Worm (Caenorhabditis elegans) whole organism, young adult: ENCODE measurements around the gene F37C12.14.
A peak's percentile ranks its signal among the peaks of the same experiment; 100 is the strongest.

Experiments used
- B0035.1 ChIP-seq: sonication (generic microtip); optimal IDR thresholded peaks from 2 replicates; lab custom pipeline; 2016; ENCODE audit warnings: missing genetic modification characterization, mild to moderate bottlenecking, missing compliant biosample characterization, missing genotype, missing genetic modification reagents
- ZK185.1 ChIP-seq: sonication (generic microtip); optimal IDR thresholded peaks from 2 replicates; lab custom pipeline; 2016; ENCODE audit warnings: mild to moderate bottlenecking, missing genetic modification characterization, missing compliant biosample characterization; ENCODE audit not compliant: poor library complexity, severe bottlenecking
- ccch-3 ChIP-seq: fragments of 200-800 bp; sonication (Bioruptor generic); optimal IDR thresholded peaks from 2 replicates; lab custom pipeline; 2018; ENCODE audit warnings: mild to moderate bottlenecking, missing genetic modification characterization, missing compliant biosample characterization
- ceh-58 ChIP-seq: fragments of 200-800 bp; sonication (Bioruptor generic); IDR thresholded peaks from 2 replicates; pipeline ENCODE4 v1.3.6; 2022; ENCODE audit warnings: missing genetic modification characterization, missing compliant biosample characterization
- zim-3 ChIP-seq: sonication (generic microtip); optimal IDR thresholded peaks from 2 replicates; lab custom pipeline; 2017; ENCODE audit warnings: mild to moderate bottlenecking, missing genetic modification characterization, moderate library complexity, missing compliant biosample characterization

- no peak for TF ChIP-seq B0035.1 (tag; lab: Kevin White, UChicago)
- TF ChIP-seq ccch-3 (GFP tag; lab: Kevin White, UChicago) = no peak
- TF ChIP-seq ceh-58 (GFP tag; lab: Robert Waterston, UW) = no peak
- peak; percentile 64 for TF ChIP-seq ZK185.1 (tag; lab: Kevin White, UChicago)
- TF ChIP-seq zim-3 (tag; lab: Kevin White, UChicago) = no peak
Observed at ce11 chrIII:7162065-7162762, 23.2 kb downstream of the F37C12.14 start, which contains the start of the genes syf-2 and K04G7.1.
